Fruit fly (Drosophila melanogaster) whole organism, embryonic: Measurements from ENCODE around the gene MED19.

ENCODE experiments used
- ATbp ChIP-seq: fragments of 200-800 bp; sonication (Bioruptor generic); optimal IDR thresholded peaks from 2 replicates; lab custom pipeline; 2017; ENCODE audit warnings: missing biosample characterization, mild to moderate bottlenecking, missing genetic modification characterization, missing genetic modification reagents
- C15 ChIP-seq: fragments of 200-800 bp; sonication (Bioruptor generic); IDR thresholded peaks from 3 replicates; pipeline ENCODE4 v1.3.6; 2022; ENCODE audit warnings: missing biosample characterization, missing genetic modification characterization
- CG10543 ChIP-seq: fragments of 200-800 bp; sonication (Bioruptor generic); optimal IDR thresholded peaks from 3 replicates; lab custom pipeline; 2017; ENCODE audit warnings: missing biosample characterization, mild to moderate bottlenecking, missing genetic modification characterization, moderate library complexity
- CG11723 ChIP-seq: fragments of 200-800 bp; sonication (Bioruptor generic); optimal IDR thresholded peaks from 2 replicates; lab custom pipeline; 2017; ENCODE audit warnings: missing biosample characterization, mild to moderate bottlenecking, missing genetic modification characterization
- CG14014 ChIP-seq: fragments of 200-800 bp; sonication (Bioruptor generic); IDR thresholded peaks from 2 replicates; pipeline ENCODE4 v1.3.6; 2022; ENCODE audit warnings: missing biosample characterization, missing genetic modification characterization
- CG14860 ChIP-seq: fragments of 200-800 bp; sonication (Bioruptor generic); IDR thresholded peaks from 3 replicates; pipeline ENCODE4 v1.3.6; 2022; ENCODE audit warnings: missing biosample characterization, missing genetic modification characterization; ENCODE audit not compliant: partially characterized antibody
- CG15269 ChIP-seq: fragments of 200-800 bp; sonication (Bioruptor generic); optimal IDR thresholded peaks from 2 replicates; lab custom pipeline; 2018; ENCODE audit warnings: missing biosample characterization, mild to moderate bottlenecking, missing genetic modification characterization, moderate library complexity
- CG1529 ChIP-seq: fragments of 200-800 bp; sonication (Bioruptor generic); optimal IDR thresholded peaks from 3 replicates; lab custom pipeline; 2018; ENCODE audit warnings: missing biosample characterization, missing genetic modification characterization
- CG2199 ChIP-seq: fragments of 200-800 bp; sonication (Bioruptor generic); IDR thresholded peaks from 3 replicates; pipeline ENCODE4 v1.3.6; 2022; ENCODE audit warnings: missing biosample characterization, missing genetic modification characterization
- CG34376 ChIP-seq: fragments of 200-800 bp; sonication (Bioruptor generic); optimal IDR thresholded peaks from 2 replicates; lab custom pipeline; 2018; ENCODE audit warnings: missing biosample characterization, mild to moderate bottlenecking, missing genetic modification characterization
- CG4404 ChIP-seq: fragments of 200-800 bp; sonication (Bioruptor generic); IDR thresholded peaks from 2 replicates; pipeline ENCODE4 v1.3.6; 2022; ENCODE audit warnings: missing biosample characterization, missing genetic modification characterization
- CG4617 ChIP-seq: fragments of 200-800 bp; sonication (Bioruptor generic); optimal IDR thresholded peaks from 3 replicates; lab custom pipeline; 2016; ENCODE audit warnings: missing biosample characterization, missing genetic modification characterization, borderline replicate concordance
- CG4707 ChIP-seq: fragments of 200-800 bp; sonication (Bioruptor generic); optimal IDR thresholded peaks from 2 replicates; lab custom pipeline; 2018; ENCODE audit warnings: missing biosample characterization, mild to moderate bottlenecking, missing genetic modification characterization, moderate library complexity
- CG4820 ChIP-seq: fragments of 200-800 bp; sonication (Bioruptor generic); optimal IDR thresholded peaks from 3 replicates; lab custom pipeline; 2016; ENCODE audit warnings: missing biosample characterization, missing genetic modification characterization
- CG6689 ChIP-seq: fragments of 200-800 bp; sonication (Bioruptor generic); IDR thresholded peaks from 2 replicates; pipeline ENCODE4 v1.3.6; 2022; ENCODE audit warnings: missing biosample characterization, missing genetic modification characterization
- CG7963 ChIP-seq: fragments of 200-800 bp; sonication (Bioruptor generic); IDR thresholded peaks from 3 replicates; pipeline ENCODE4 v1.3.6; 2022; ENCODE audit warnings: missing biosample characterization, missing genetic modification characterization; ENCODE audit not compliant: partially characterized antibody
- CG8765 ChIP-seq: fragments of 200-800 bp; sonication (Bioruptor generic); IDR thresholded peaks from 2 replicates; pipeline ENCODE4 v1.3.6; 2022; ENCODE audit warnings: missing biosample characterization, missing genetic modification characterization
- CG9215 ChIP-seq: fragments of 200-800 bp; sonication (Bioruptor generic); IDR thresholded peaks from 2 replicates; pipeline ENCODE4 v1.3.6; 2022; ENCODE audit warnings: missing biosample characterization, missing genetic modification characterization
- CG9797 ChIP-seq: fragments of 200-800 bp; sonication (Bioruptor generic); optimal IDR thresholded peaks from 3 replicates; lab custom pipeline; 2018; ENCODE audit warnings: missing biosample characterization, mild to moderate bottlenecking, missing genetic modification characterization
- HLH4C ChIP-seq: fragments of 200-800 bp; sonication (Bioruptor generic); IDR thresholded peaks from 3 replicates; pipeline ENCODE4 v1.3.6; 2022; ENCODE audit warnings: missing biosample characterization, missing genetic modification characterization; ENCODE audit not compliant: partially characterized antibody
- Hand ChIP-seq: fragments of 200-800 bp; sonication (Bioruptor generic); optimal IDR thresholded peaks from 2 replicates; lab custom pipeline; 2017; ENCODE audit warnings: mild to moderate bottlenecking, missing biosample characterization, missing genetic modification reagents, missing genetic modification characterization
- HmgD ChIP-seq: fragments of 200-800 bp; sonication (Bioruptor generic); optimal IDR thresholded peaks from 3 replicates; lab custom pipeline; 2016; ENCODE audit warnings: missing biosample characterization, missing genetic modification characterization
- HmgZ ChIP-seq: fragments of 200-800 bp; sonication (Bioruptor generic); optimal IDR thresholded peaks from 2 replicates; lab custom pipeline; 2018; ENCODE audit warnings: missing biosample characterization, mild to moderate bottlenecking, missing genetic modification characterization
- NC2β ChIP-seq: fragments of 200-800 bp; sonication (Bioruptor generic); optimal IDR thresholded peaks from 2 replicates; lab custom pipeline; 2016; ENCODE audit warnings: missing biosample characterization, missing genetic modification characterization
- Neu2 ChIP-seq: fragments of 200-800 bp; sonication (Bioruptor generic); optimal IDR thresholded peaks from 3 replicates; lab custom pipeline; 2016; ENCODE audit warnings: missing biosample characterization, missing genetic modification characterization, borderline replicate concordance
- Nf-YA ChIP-seq: fragments of 200-800 bp; sonication (Bioruptor generic); IDR thresholded peaks from 2 replicates; pipeline ENCODE4 v1.3.6; 2022; ENCODE audit warnings: missing biosample characterization, missing genetic modification characterization
- Nf-YC ChIP-seq: fragments of 200-800 bp; optimal IDR thresholded peaks from 3 replicates; lab custom pipeline; 2019; ENCODE audit warnings: missing biosample characterization, mild to moderate bottlenecking, missing genetic modification characterization, moderate library complexity
- Optix ChIP-seq: fragments of 200-800 bp; sonication (Bioruptor generic); IDR thresholded peaks from 3 replicates; pipeline ENCODE4 v1.3.6; 2022; ENCODE audit warnings: missing biosample characterization, missing genetic modification characterization
- bowl ChIP-seq: fragments of 200-800 bp; sonication (Bioruptor generic); IDR thresholded peaks from 2 replicates; pipeline ENCODE4 v1.3.6; 2022; ENCODE audit warnings: missing biosample characterization, missing genetic modification characterization
- btn ChIP-seq: fragments of 200-800 bp; sonication (Bioruptor generic); optimal IDR thresholded peaks from 2 replicates; lab custom pipeline; 2016; ENCODE audit warnings: missing biosample characterization, missing genetic modification characterization
- dmrt11E ChIP-seq: fragments of 200-800 bp; sonication (Bioruptor generic); optimal IDR thresholded peaks from 3 replicates; lab custom pipeline; 2018; ENCODE audit warnings: missing biosample characterization, mild to moderate bottlenecking, missing genetic modification characterization, moderate library complexity
- dmrt99B ChIP-seq: fragments of 200-800 bp; sonication (Bioruptor generic); optimal IDR thresholded peaks from 2 replicates; lab custom pipeline; 2018; ENCODE audit warnings: missing biosample characterization, mild to moderate bottlenecking, missing genetic modification characterization, moderate library complexity
- emc ChIP-seq: fragments of 200-800 bp; sonication (Bioruptor generic); optimal IDR thresholded peaks from 2 replicates; lab custom pipeline; 2016; ENCODE audit warnings: missing biosample characterization, missing genetic modification characterization
- gsb-n ChIP-seq: fragments of 200-800 bp; sonication (Bioruptor generic); optimal IDR thresholded peaks from 3 replicates; lab custom pipeline; 2018; ENCODE audit warnings: missing biosample characterization, mild to moderate bottlenecking, missing genetic modification characterization
- insv ChIP-seq, 2 experiments: fragments of 200-800 bp; sonication (Bioruptor generic); optimal IDR thresholded peaks; 3 replicates each; lab custom pipeline; 2016 to 2018; ENCODE audit warnings: missing biosample characterization in 2 of 2, missing genetic modification characterization in 2 of 2
- inv ChIP-seq: fragments of 200-800 bp; sonication (Bioruptor generic); IDR thresholded peaks from 2 replicates; pipeline ENCODE4 v1.3.6; 2022; ENCODE audit warnings: missing biosample characterization, missing genetic modification characterization; ENCODE audit not compliant: partially characterized antibody
- knrl ChIP-seq: fragments of 200-800 bp; sonication (Bioruptor generic); IDR thresholded peaks from 3 replicates; pipeline ENCODE4 v1.3.6; 2022; ENCODE audit warnings: missing biosample characterization, missing genetic modification characterization; ENCODE audit not compliant: partially characterized antibody
- nerfin-1 ChIP-seq: fragments of 200-800 bp; sonication (Bioruptor generic); optimal IDR thresholded peaks from 3 replicates; lab custom pipeline; 2019; ENCODE audit warnings: missing biosample characterization, mild to moderate bottlenecking, missing genetic modification characterization, moderate library complexity
- odd ChIP-seq: fragments of 200-800 bp; sonication (Bioruptor generic); optimal IDR thresholded peaks from 2 replicates; lab custom pipeline; 2017; ENCODE audit warnings: missing biosample characterization, mild to moderate bottlenecking, missing genetic modification characterization
- psq ChIP-seq: fragments of 200-800 bp; sonication (Bioruptor generic); optimal IDR thresholded peaks from 2 replicates; lab custom pipeline; 2017; ENCODE audit warnings: missing biosample characterization, missing genetic modification characterization
- pum ChIP-seq: fragments of 200-800 bp; sonication (Bioruptor generic); optimal IDR thresholded peaks from 2 replicates; lab custom pipeline; 2016; ENCODE audit warnings: missing biosample characterization, missing genetic modification characterization
- ranshi ChIP-seq: fragments of 200-800 bp; sonication (Bioruptor generic); IDR thresholded peaks from 2 replicates; pipeline ENCODE4 v1.3.6; 2022; ENCODE audit warnings: missing biosample characterization, missing genetic modification characterization
- schlank ChIP-seq: fragments of 200-800 bp; sonication (Bioruptor generic); optimal IDR thresholded peaks from 2 replicates; lab custom pipeline; 2018; ENCODE audit warnings: missing biosample characterization, mild to moderate bottlenecking, missing genetic modification characterization
- sima ChIP-seq: fragments of 200-800 bp; sonication (Bioruptor generic); optimal IDR thresholded peaks from 2 replicates; lab custom pipeline; 2016; ENCODE audit warnings: missing biosample characterization, missing genetic modification characterization
- slp2 ChIP-seq: fragments of 200-800 bp; sonication (Bioruptor generic); optimal IDR thresholded peaks from 2 replicates; lab custom pipeline; 2016; ENCODE audit warnings: missing biosample characterization, missing genetic modification characterization
- ssp ChIP-seq: fragments of 200-800 bp; sonication (Bioruptor generic); IDR thresholded peaks from 2 replicates; pipeline ENCODE4 v1.3.6; 2022; ENCODE audit warnings: missing biosample characterization, missing genetic modification characterization
- tna ChIP-seq: fragments of 200-800 bp; sonication (Bioruptor generic); IDR thresholded peaks from 2 replicates; pipeline ENCODE4 v1.3.6; 2022; ENCODE audit warnings: missing biosample characterization, missing genetic modification characterization; ENCODE audit not compliant: partially characterized antibody
- wor ChIP-seq: fragments of 200-800 bp; sonication (Bioruptor generic); IDR thresholded peaks from 2 replicates; pipeline ENCODE4 v1.3.6; 2022; ENCODE audit warnings: missing biosample characterization, missing genetic modification characterization

MED19 gene

DNA sequence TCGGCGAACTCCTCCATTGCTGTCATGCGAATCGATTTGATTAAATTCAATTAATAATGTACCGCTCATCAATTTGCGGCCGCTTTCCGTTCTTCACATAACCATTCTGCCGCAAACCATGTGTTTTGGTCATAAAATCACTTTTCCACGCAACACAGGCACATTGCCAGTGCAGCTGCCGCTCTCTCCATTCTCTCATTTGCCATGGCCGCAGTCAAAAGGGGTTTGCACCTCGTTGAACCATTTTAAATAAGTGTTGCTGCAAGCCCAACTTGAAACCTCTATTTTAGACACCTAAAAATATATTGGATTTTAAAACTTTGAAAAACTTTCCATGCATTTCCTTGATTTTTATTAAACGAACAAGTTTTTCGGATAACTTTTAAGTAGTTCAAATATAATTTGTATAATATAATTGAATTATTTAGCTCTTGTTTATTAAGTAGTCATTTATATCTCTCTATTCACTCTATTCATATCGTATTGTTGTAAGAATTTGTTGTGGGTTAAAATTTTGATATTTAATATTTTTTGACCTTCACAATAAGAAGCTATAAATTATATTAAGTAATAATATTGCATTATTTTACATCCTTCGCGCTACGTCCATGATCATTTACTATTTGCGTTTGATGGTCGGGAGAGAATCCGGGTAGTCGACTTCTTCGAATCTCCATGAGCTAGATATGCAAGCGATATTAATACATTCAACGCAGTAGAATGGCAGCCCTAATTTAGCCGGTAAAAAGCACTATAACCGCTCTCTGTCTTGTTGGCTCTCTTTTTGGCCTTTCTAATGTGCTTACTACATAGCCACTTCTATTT lies 10.6 kb upstream of the MED19 start, which contains the start of gene CG5535 (continued):
- TF ChIP-seq CG1529 (GFP tag; lab: Kevin White, UChicago) (peak; percentile 68), CG2199 (GFP tag; lab: Robert Waterston, UW) (peak; percentile 74), CG11723 (peak; percentile 78), ranshi (GFP tag; lab: Robert Waterston, UW) (peak; percentile 48), Nf-YC (peak; percentile 84), tna (GFP tag; lab: Robert Waterston, UW) (no peak), pum (GFP tag; lab: Kevin White, UChicago) (peak; percentile 12), CG6689 (GFP tag; lab: Robert Waterston, UW) (peak; percentile 60; the same call in 1 of the 2 replicates), CG14014 (GFP tag; lab: Robert Waterston, UW) (peak; percentile 80), CG14860 (no peak), odd (GFP tag; lab: Kevin White, UChicago) (peak; percentile 85), CG15269 (tag; lab: Kevin White, UChicago) (peak; percentile 84), inv (GFP tag; lab: Robert Waterston, UW) (no peak), dmrt11E (tag; lab: Kevin White, UChicago) (peak; percentile 77), sima (GFP tag; lab: Kevin White, UChicago) (no peak), slp2 (GFP tag; lab: Kevin White, UChicago) (peak; percentile 21), gsb-n (tag; lab: Kevin White, UChicago) (peak; percentile 59), CG4404 (GFP tag; lab: Robert Waterston, UW) (peak; percentile 25; the same call in 1 of the 2 replicates), schlank (tag; lab: Kevin White, UChicago) (peak; percentile 65), Neu2 (no peak), psq (GFP tag; lab: Kevin White, UChicago) (peak; percentile 36), dmrt99B (tag; lab: Kevin White, UChicago) (peak; percentile 85), CG4820 (GFP tag; lab: Kevin White, UChicago) (peak; percentile 42), CG4617 (GFP tag; lab: Kevin White, UChicago) (peak; percentile 7), Nf-YA (GFP tag; lab: Robert Waterston, UW) (peak; percentile 29; the same call in 1 of the 2 replicates), CG10543 (peak; percentile 60), bowl (GFP tag; lab: Robert Waterston, UW) (no peak), Hand (GFP tag; lab: Kevin White, UChicago) (peak; percentile 75), btn (GFP tag; lab: Kevin White, UChicago) (no peak), CG8765 (GFP tag; lab: Robert Waterston, UW) (0 out of 2 replicates have a peak, but pooled peaks have one; percentile 17), nerfin-1 (tag; lab: Kevin White, UChicago) (peak; percentile 83), CG34376 (GFP tag; lab: Kevin White, UChicago) (peak; percentile 49), insv (GFP tag; optimal IDR thresholded peaks at IDR 0.05; lab: Kevin White, UChicago) (peak in 1 of 2 experiments; percentile 47), knrl (no peak), ATbp (GFP tag; lab: Kevin White, UChicago) (peak; percentile 51), CG9797 (no peak), NC2β (GFP tag; lab: Kevin White, UChicago) (peak; percentile 58), C15 (0 out of 3 replicates have a peak, but pooled peaks have one; percentile 6), HLH4C (GFP tag; lab: Robert Waterston, UW) (no peak), ssp (GFP tag; lab: Robert Waterston, UW) (peak; percentile 34; the same call in 1 of the 2 replicates), CG4707 (GFP tag; lab: Kevin White, UChicago) (peak; percentile 26), HmgZ (tag; lab: Kevin White, UChicago) (peak; percentile 44), emc (GFP tag; lab: Kevin White, UChicago) (no peak), Optix (GFP tag; lab: Robert Waterston, UW) (peak; percentile 28; the same call in 2 of the 3 replicates), CG9215 (GFP tag; lab: Robert Waterston, UW) (peak; percentile 58), CG7963 (GFP tag; lab: Robert Waterston, UW) (no peak), wor (0 out of 2 replicates have a peak, but pooled peaks have one; percentile 51), HmgD (GFP tag; lab: Kevin White, UChicago) (no peak)
